Worm (Caenorhabditis elegans) whole organism, L1 larva: ENCODE results near the gene cpr-9.

Source experiments
- C04F5.9 ChIP-seq: sonication (generic microtip); optimal IDR thresholded peaks from 2 replicates; lab custom pipeline; 2016; ENCODE audit warnings: missing genetic modification characterization, missing compliant biosample characterization
- C16A3.4 ChIP-seq: fragments of 150-350 bp; optimal IDR thresholded peaks from 2 replicates; lab custom pipeline; 2014; ENCODE audit warnings: missing biosample characterization, missing genetic modification characterization
- F16B12.6 ChIP-seq: fragments of 150-350 bp; optimal IDR thresholded peaks from 2 replicates; lab custom pipeline; 2014; ENCODE audit warnings: missing biosample characterization, missing genetic modification characterization
- Y116A8C.19 ChIP-seq: sonication (generic microtip); optimal IDR thresholded peaks from 2 replicates; lab custom pipeline; 2016; ENCODE audit warnings: missing compliant biosample characterization, missing genetic modification characterization, borderline replicate concordance
- alr-1 ChIP-seq: fragments of 200-800 bp; sonication (Bioruptor generic); optimal IDR thresholded peaks from 2 replicates; lab custom pipeline; 2018; ENCODE audit warnings: borderline replicate concordance, mild to moderate bottlenecking, missing genetic modification characterization, missing compliant biosample characterization
- ama-1 ChIP-seq: fragments of 150-350 bp; optimal IDR thresholded peaks from 2 replicates; lab custom pipeline; 2014
- blmp-1 ChIP-seq: fragments of 150-350 bp; optimal IDR thresholded peaks from 2 replicates; lab custom pipeline; 2014; ENCODE audit warnings: missing biosample characterization, missing genetic modification characterization
- ceh-63 ChIP-seq: fragments of 200-800 bp; sonication (Bioruptor generic); optimal IDR thresholded peaks from 2 replicates; lab custom pipeline; 2018; ENCODE audit warnings: mild to moderate bottlenecking, missing genetic modification characterization, missing compliant biosample characterization
- ceh-90 ChIP-seq: sonication (generic microtip); optimal IDR thresholded peaks from 2 replicates; lab custom pipeline; 2016; ENCODE audit warnings: missing genetic modification characterization, missing compliant biosample characterization
- ces-1 ChIP-seq: fragments of 150-350 bp; optimal IDR thresholded peaks from 2 replicates; lab custom pipeline; 2014; ENCODE audit warnings: missing biosample characterization, missing genetic modification reagents, missing genetic modification characterization
- efl-1 ChIP-seq, 4 experiments: fragments of 150-350 bp; optimal IDR thresholded peaks in 3 of 4; peaks in 1 of 4; 1 replicate in 1 of 4; 2 replicates in 3 of 4; lab custom pipeline; 2014; ENCODE audit warnings: missing biosample characterization in 2 of 4, missing genetic modification characterization in 2 of 4, missing genetic modification reagents in 2 of 4
- efl-3 ChIP-seq: fragments of 200-800 bp; sonication (Bioruptor generic); optimal IDR thresholded peaks from 2 replicates; lab custom pipeline; 2018; ENCODE audit warnings: mild to moderate bottlenecking, missing genetic modification characterization, missing compliant biosample characterization
- egl-13 ChIP-seq: sonication (generic microtip); optimal IDR thresholded peaks from 2 replicates; lab custom pipeline; 2016; ENCODE audit warnings: missing genotype, missing genetic modification reagents, missing genetic modification characterization, missing compliant biosample characterization
- egl-27 ChIP-seq, 2 experiments: fragments of 150-350 bp in 1 of 2; sonication (generic microtip); optimal IDR thresholded peaks; 3 replicates each; lab custom pipeline; 2017 to 2018; ENCODE audit warnings: missing biosample characterization in 2 of 2, missing genetic modification characterization in 2 of 2, missing genetic modification reagents in 2 of 2
- elt-3 ChIP-seq, 6 experiments: fragments of 150-350 bp in 1 of 6; sonication (generic microtip); optimal IDR thresholded peaks; 2 replicates each; lab custom pipeline; 2017 to 2018; ENCODE audit warnings: missing biosample characterization in 6 of 6, missing genetic modification characterization in 6 of 6, inconsistent platforms in 1 of 6
- fos-1 ChIP-seq: fragments of 150-350 bp; optimal IDR thresholded peaks from 2 replicates; lab custom pipeline; 2014; ENCODE audit warnings: missing biosample characterization, missing genetic modification characterization
- hlh-17 ChIP-seq: fragments of 200-800 bp; sonication (Bioruptor generic); optimal IDR thresholded peaks from 2 replicates; lab custom pipeline; 2018; ENCODE audit warnings: missing genetic modification characterization, mild to moderate bottlenecking, missing compliant biosample characterization, moderate library complexity, borderline replicate concordance
- isw-1 ChIP-seq: fragments of 200-800 bp; sonication (Bioruptor generic); IDR thresholded peaks from 2 replicates; pipeline ENCODE4 v1.3.6; 2022; ENCODE audit warnings: missing genetic modification characterization, missing compliant biosample characterization
- jun-1 ChIP-seq: fragments of 150-350 bp; optimal IDR thresholded peaks from 2 replicates; lab custom pipeline; 2014; ENCODE audit warnings: missing biosample characterization, missing genetic modification reagents, missing genetic modification characterization
- lin-14 ChIP-seq: fragments of 200-800 bp; sonication (Bioruptor generic); optimal IDR thresholded peaks from 2 replicates; lab custom pipeline; 2018; ENCODE audit warnings: mild to moderate bottlenecking, missing genetic modification characterization, moderate library complexity, missing compliant biosample characterization
- lin-15B ChIP-seq: fragments of 150-350 bp; sonication (generic microtip); optimal IDR thresholded peaks from 3 replicates; lab custom pipeline; 2014; ENCODE audit warnings: missing biosample characterization, missing genetic modification characterization
- lir-3 ChIP-seq: sonication (generic microtip); optimal IDR thresholded peaks from 2 replicates; lab custom pipeline; 2016; ENCODE audit warnings: mild to moderate bottlenecking, missing genetic modification characterization, moderate library complexity, missing compliant biosample characterization; ENCODE audit not compliant: poor library complexity
- lsy-2 ChIP-seq, 2 experiments: fragments of 150-350 bp; optimal IDR thresholded peaks; 2 replicates each; lab custom pipeline; 2014; ENCODE audit warnings: missing biosample characterization in 2 of 2, missing genetic modification characterization in 2 of 2
- mep-1 ChIP-seq: fragments of 150-350 bp; optimal IDR thresholded peaks from 2 replicates; lab custom pipeline; 2014; ENCODE audit warnings: missing biosample characterization, missing genetic modification characterization
- nhr-12 ChIP-seq: sonication (generic microtip); optimal IDR thresholded peaks from 2 replicates; lab custom pipeline; 2017; ENCODE audit warnings: missing biosample characterization, missing genetic modification characterization
- nhr-19 ChIP-seq: fragments of 200-800 bp; sonication (Bioruptor generic); conservative IDR thresholded peaks from 2 replicates; pipeline ENCODE4 v1.3.6; 2022; ENCODE audit warnings: missing genetic modification characterization, missing compliant biosample characterization
- nhr-237 ChIP-seq: fragments of 150-350 bp; optimal IDR thresholded peaks from 2 replicates; lab custom pipeline; 2014; ENCODE audit warnings: missing biosample characterization, missing genetic modification characterization
- nhr-28 ChIP-seq: fragments of 150-350 bp; optimal IDR thresholded peaks from 2 replicates; lab custom pipeline; 2014; ENCODE audit warnings: missing biosample characterization, missing genetic modification characterization
- nhr-71 ChIP-seq: sonication (generic microtip); optimal IDR thresholded peaks from 2 replicates; lab custom pipeline; 2016; ENCODE audit warnings: mild to moderate bottlenecking, missing genetic modification characterization, moderate library complexity, missing compliant biosample characterization
- nhr-76 ChIP-seq: sonication (generic microtip); optimal IDR thresholded peaks from 2 replicates; lab custom pipeline; 2017; ENCODE audit warnings: missing biosample characterization, missing genetic modification characterization
- nhr-77 ChIP-seq: fragments of 150-350 bp; optimal IDR thresholded peaks from 2 replicates; lab custom pipeline; 2014; ENCODE audit warnings: missing biosample characterization, missing genetic modification characterization
- nhr-84 ChIP-seq: sonication (generic microtip); optimal IDR thresholded peaks from 2 replicates; lab custom pipeline; 2017; ENCODE audit warnings: missing biosample characterization, missing genetic modification characterization
- nhr-85 ChIP-seq: sonication (generic microtip); peaks from one replicate; lab custom pipeline; 2016; ENCODE audit warnings: missing genetic modification characterization, inconsistent platforms, missing compliant biosample characterization
- nhr-90 ChIP-seq: sonication (generic microtip); optimal IDR thresholded peaks from 2 replicates; lab custom pipeline; 2016; ENCODE audit warnings: mild to moderate bottlenecking, missing genetic modification characterization, missing compliant biosample characterization; ENCODE audit not compliant: poor library complexity
- pag-3 ChIP-seq: sonication (generic microtip); optimal IDR thresholded peaks from 2 replicates; lab custom pipeline; 2017; ENCODE audit warnings: missing genetic modification characterization, mild to moderate bottlenecking, missing compliant biosample characterization, antibody characterized with exemption, borderline replicate concordance; ENCODE audit not compliant: insufficient read depth
- rnt-1 ChIP-seq: sonication (generic microtip); optimal IDR thresholded peaks from 2 replicates; lab custom pipeline; 2016; ENCODE audit warnings: mild to moderate bottlenecking, missing genetic modification characterization, moderate library complexity, missing compliant biosample characterization
- skn-1 ChIP-seq: fragments of 150-350 bp; optimal IDR thresholded peaks from 2 replicates; lab custom pipeline; 2014; ENCODE audit warnings: missing biosample characterization, missing genetic modification characterization
- snu-23 ChIP-seq: sonication (generic microtip); optimal IDR thresholded peaks from 2 replicates; lab custom pipeline; 2016; ENCODE audit warnings: missing genetic modification characterization, missing compliant biosample characterization
- sup-37 ChIP-seq: fragments of 200-800 bp; sonication (Bioruptor generic); optimal IDR thresholded peaks from 2 replicates; lab custom pipeline; 2018; ENCODE audit warnings: mild to moderate bottlenecking, missing genetic modification characterization, missing compliant biosample characterization
- unc-30 ChIP-seq: sonication (generic microtip); optimal IDR thresholded peaks from 2 replicates; lab custom pipeline; 2017; ENCODE audit warnings: missing biosample characterization, missing genetic modification characterization
- unc-62 ChIP-seq: fragments of 150-350 bp; optimal IDR thresholded peaks from 2 replicates; lab custom pipeline; 2014; ENCODE audit warnings: missing biosample characterization, missing genetic modification reagents, missing genetic modification characterization
- unc-98 ChIP-seq: fragments of 200-800 bp; sonication (Bioruptor generic); IDR thresholded peaks from 2 replicates; pipeline ENCODE4 v1.3.6; 2022; ENCODE audit warnings: missing genetic modification characterization, missing compliant biosample characterization
- vab-15 ChIP-seq: sonication (generic microtip); optimal IDR thresholded peaks from 2 replicates; lab custom pipeline; 2017; ENCODE audit warnings: missing genotype, mild to moderate bottlenecking, missing genetic modification characterization, missing compliant biosample characterization
- xbp-1 ChIP-seq: sonication (generic microtip); optimal IDR thresholded peaks from 2 replicates; lab custom pipeline; 2016; ENCODE audit warnings: missing genetic modification characterization, missing compliant biosample characterization
- zag-1 ChIP-seq: fragments of 150-350 bp; optimal IDR thresholded peaks from 2 replicates; lab custom pipeline; 2014; ENCODE audit warnings: missing biosample characterization, missing genetic modification characterization
- zip-4 ChIP-seq: fragments of 200-800 bp; sonication (Bioruptor generic); optimal IDR thresholded peaks from 2 replicates; lab custom pipeline; 2018; ENCODE audit warnings: mild to moderate bottlenecking, missing genetic modification characterization, moderate library complexity, missing compliant biosample characterization
- ztf-11 ChIP-seq, 2 experiments: sonication (generic microtip); optimal IDR thresholded peaks; 2 replicates each; lab custom pipeline; 2016 to 2017; ENCODE audit warnings: missing genetic modification characterization in 2 of 2, missing biosample characterization in 1 of 2, missing compliant biosample characterization in 1 of 2

Gene cpr-9

ce11 chrV:11978179-11978578 lies 24.7 kb upstream of the cpr-9 start, which contains the start of gene mif-2 (continued):
- no peak for TF ChIP-seq F16B12.6 (tag; lab: Kevin White, UChicago)
- no peak for TF ChIP-seq ceh-63 (GFP tag; lab: Kevin White, UChicago)
- peak in 1 of 6 experiments; percentile 63 for TF ChIP-seq elt-3 (tag; optimal IDR thresholded peaks at IDR 0.05; lab: Kevin White, UChicago)
- TF ChIP-seq pag-3, result no peak
- no peak for TF ChIP-seq nhr-19
- no peak for TF ChIP-seq nhr-71 (tag; lab: Kevin White, UChicago)
- no peak for TF ChIP-seq efl-3
- TF ChIP-seq fos-1 (tag; lab: Kevin White, UChicago), result no peak
- no peak for TF ChIP-seq unc-30 (tag; lab: Kevin White, UChicago)
- no peak for TF ChIP-seq lsy-2 (tag; optimal IDR thresholded peaks at IDR 0.05; lab: Kevin White, UChicago)
- TF ChIP-seq nhr-12 (tag; lab: Kevin White, UChicago), result no peak
- peak; percentile 9 for TF ChIP-seq nhr-90
- no peak for TF ChIP-seq skn-1
- no peak for TF ChIP-seq Y116A8C.19 (tag; lab: Kevin White, UChicago)
- TF ChIP-seq unc-98 (GFP tag; lab: Robert Waterston, UW), result no peak
- no peak for TF ChIP-seq isw-1 (GFP tag; lab: Robert Waterston, UW)
- no peak for TF ChIP-seq lin-15B (tag; lab: Kevin White, UChicago)
- no peak for TF ChIP-seq snu-23 (GFP tag; lab: Kevin White, UChicago)
- no peak for TF ChIP-seq mep-1 (tag; lab: Kevin White, UChicago)
- peak; percentile 20 for TF ChIP-seq lin-14 (GFP tag; lab: Kevin White, UChicago)
- peak in 1 of 2 experiments; percentile 6 for TF ChIP-seq efl-1 (optimal IDR thresholded peaks at IDR 0.05; lab: Kevin White, UChicago)
- peak in 1 of 2 experiments; percentile 6 for TF ChIP-seq efl-1 (GFP tag; optimal IDR thresholded peaks at IDR 0.05 in 1 of 2; lab: Kevin White, UChicago)
- TF ChIP-seq lir-3 (tag; lab: Kevin White, UChicago), result no peak
- no peak for TF ChIP-seq unc-62 (GFP tag; lab: Kevin White, UChicago)
- TF ChIP-seq ceh-90, result no peak
- no peak for TF ChIP-seq rnt-1 (tag; lab: Kevin White, UChicago)
- TF ChIP-seq nhr-84 (tag; lab: Kevin White, UChicago), result no peak

ce11 chrV:11979673-11980561 lies 22.9 kb upstream of the cpr-9 start, which contains the start of gene snr-4:
Gene snr-4, minus strand, starts transcription at chrV:11979723.
- peak; percentile 98 for TF ChIP-seq nhr-85
- TF ChIP-seq blmp-1 (tag; lab: Kevin White, UChicago), result no peak
- no peak for TF ChIP-seq hlh-17 (GFP tag; lab: Kevin White, UChicago)
- TF ChIP-seq egl-27 (tag; optimal IDR thresholded peaks at IDR 0.05; lab: Kevin White, UChicago), result peak in 1 of 2 experiments; percentile 76
- TF ChIP-seq zag-1 (tag; lab: Kevin White, UChicago), result peak; percentile 17
- TF ChIP-seq C04F5.9, result peak; percentile 77
- TF ChIP-seq nhr-237 (tag; lab: Kevin White, UChicago), result peak; percentile 76
- TF ChIP-seq nhr-84 (tag; lab: Kevin White, UChicago), result peak; percentile 36
- peak; percentile 88 for TF ChIP-seq zip-4 (GFP tag; lab: Kevin White, UChicago)
- peak; percentile 89 for TF ChIP-seq ceh-63 (GFP tag; lab: Kevin White, UChicago)
- TF ChIP-seq xbp-1 (tag; lab: Kevin White, UChicago), result peak; percentile 93
- TF ChIP-seq nhr-76 (tag; lab: Kevin White, UChicago), result peak; percentile 37
- no peak for TF ChIP-seq alr-1 (tag; lab: Kevin White, UChicago)
- peak; percentile 98 for TF ChIP-seq nhr-71 (tag; lab: Kevin White, UChicago)
- TF ChIP-seq sup-37 (GFP tag; lab: Kevin White, UChicago), result peak; percentile 89
- TF ChIP-seq ama-1 (lab: Kevin White, UChicago), result peak; percentile 94
- TF ChIP-seq vab-15 (tag; lab: Kevin White, UChicago), result peak; percentile 48
- peak; percentile 80 for TF ChIP-seq skn-1
- peak; percentile 20 for TF ChIP-seq nhr-12 (tag; lab: Kevin White, UChicago)
- peak; percentile 66 for TF ChIP-seq F16B12.6 (tag; lab: Kevin White, UChicago)
- peak; percentile 95 for TF ChIP-seq nhr-77 (tag; lab: Kevin White, UChicago)
- peak; percentile 84 for TF ChIP-seq C16A3.4
- peak; percentile 98 for TF ChIP-seq nhr-19
- TF ChIP-seq pag-3, result peak; percentile 36
- TF ChIP-seq ces-1 (GFP tag; lab: Kevin White, UChicago), result no peak
- peak; percentile 93 for TF ChIP-seq jun-1
- TF ChIP-seq ztf-11 (tag; optimal IDR thresholded peaks at IDR 0.05; lab: Kevin White, UChicago), result peak in 1 of 2 experiments; percentile 91
- peak; percentile 31 for TF ChIP-seq ceh-90
- no peak for TF ChIP-seq nhr-28 (tag; lab: Kevin White, UChicago)
- peak; percentile 91 to 96 for TF ChIP-seq efl-1 (optimal IDR thresholded peaks at IDR 0.05; lab: Kevin White, UChicago)
- peak; percentile 83 to 99 for TF ChIP-seq efl-1 (GFP tag; optimal IDR thresholded peaks at IDR 0.05 in 1 of 2; lab: Kevin White, UChicago)
- peak; percentile 94 for TF ChIP-seq egl-13 (tag; lab: Kevin White, UChicago)
